Fruit fly (Drosophila melanogaster) whole organism, embryonic: ENCODE data around the gene RanGAP.

Experiments
- Ada2b ChIP-seq: fragments of 200-800 bp; sonication (Bioruptor generic); IDR thresholded peaks from 2 replicates; pipeline ENCODE4 v1.3.6; 2022; ENCODE audit warnings: missing biosample characterization, missing genetic modification characterization
- Blimp-1 ChIP-seq: fragments of 200-800 bp; sonication (Bioruptor generic); optimal IDR thresholded peaks from 3 replicates; lab custom pipeline; 2018; ENCODE audit warnings: missing biosample characterization, missing genetic modification characterization, mild to moderate bottlenecking, moderate library complexity, missing genetic modification reagents
- CG10431 ChIP-seq: fragments of 200-800 bp; sonication (Bioruptor generic); optimal IDR thresholded peaks from 3 replicates; lab custom pipeline; 2018; ENCODE audit warnings: missing biosample characterization, mild to moderate bottlenecking, missing genetic modification characterization
- CG13287 ChIP-seq: fragments of 200-800 bp; sonication (Bioruptor generic); IDR thresholded peaks from 2 replicates; pipeline ENCODE4 v1.3.6; 2022; ENCODE audit warnings: missing biosample characterization, missing genetic modification characterization; ENCODE audit not compliant: partially characterized antibody
- CG14441 ChIP-seq: fragments of 200-800 bp; sonication (Bioruptor generic); IDR thresholded peaks from 2 replicates; pipeline ENCODE4 v1.3.6; 2022; ENCODE audit warnings: missing biosample characterization, missing genetic modification characterization
- CG15269 ChIP-seq: fragments of 200-800 bp; sonication (Bioruptor generic); optimal IDR thresholded peaks from 2 replicates; lab custom pipeline; 2018; ENCODE audit warnings: missing biosample characterization, mild to moderate bottlenecking, missing genetic modification characterization, moderate library complexity
- CG18599 ChIP-seq: fragments of 200-800 bp; sonication (Bioruptor generic); optimal IDR thresholded peaks from 3 replicates; lab custom pipeline; 2017; ENCODE audit warnings: missing biosample characterization, missing genetic modification characterization, mild to moderate bottlenecking, moderate library complexity, missing genetic modification reagents
- CG2116 ChIP-seq: fragments of 200-800 bp; sonication (Bioruptor generic); optimal IDR thresholded peaks from 3 replicates; lab custom pipeline; 2018; ENCODE audit warnings: missing biosample characterization, mild to moderate bottlenecking, missing genetic modification characterization
- CG2120 ChIP-seq: fragments of 200-800 bp; sonication (Bioruptor generic); optimal IDR thresholded peaks from 3 replicates; lab custom pipeline; 2016; ENCODE audit warnings: missing biosample characterization, missing genetic modification characterization
- CG4360 ChIP-seq: fragments of 200-800 bp; sonication (Bioruptor generic); IDR thresholded peaks from 2 replicates; pipeline ENCODE4 v1.3.6; 2022; ENCODE audit warnings: missing biosample characterization, missing genetic modification characterization
- CG8478 ChIP-seq: fragments of >200 bp; optimal IDR thresholded peaks from 2 replicates; lab custom pipeline; 2018
- CG9437 ChIP-seq: fragments of 200-800 bp; sonication (Bioruptor generic); optimal IDR thresholded peaks from 2 replicates; lab custom pipeline; 2018; ENCODE audit warnings: missing biosample characterization, mild to moderate bottlenecking, missing genetic modification characterization
- Chrac-16 ChIP-seq: fragments of 200-800 bp; sonication (Bioruptor generic); optimal IDR thresholded peaks from 3 replicates; lab custom pipeline; 2016; ENCODE audit warnings: missing biosample characterization, missing genetic modification characterization
- Dbx ChIP-seq: fragments of 200-800 bp; sonication (Bioruptor generic); IDR thresholded peaks from 3 replicates; pipeline ENCODE4 v1.3.6; 2022; ENCODE audit warnings: missing biosample characterization, missing genetic modification characterization
- Elba2 ChIP-seq: fragments of 200-800 bp; sonication (Bioruptor generic); optimal IDR thresholded peaks from 3 replicates; lab custom pipeline; 2016; ENCODE audit warnings: missing biosample characterization, missing genetic modification characterization
- Ets65A ChIP-seq: fragments of 200-800 bp; sonication (Bioruptor generic); peaks from one replicate; lab custom pipeline; 2016; ENCODE audit warnings: missing biosample characterization, missing genetic modification characterization
- HLHmδ ChIP-seq: fragments of 200-800 bp; sonication (Bioruptor generic); optimal IDR thresholded peaks from 2 replicates; lab custom pipeline; 2018; ENCODE audit warnings: missing biosample characterization, mild to moderate bottlenecking, missing genetic modification characterization, moderate library complexity
- Lim3 ChIP-seq: fragments of 200-800 bp; sonication (Bioruptor generic); IDR thresholded peaks from 2 replicates; pipeline ENCODE4 v1.3.6; 2022; ENCODE audit warnings: missing biosample characterization, missing genetic modification characterization
- Lpt ChIP-seq: fragments of >200 bp; optimal IDR thresholded peaks from 2 replicates; lab custom pipeline; 2018; ENCODE audit warnings: missing biosample characterization, missing genetic modification characterization
- MBD-R2 ChIP-seq: fragments of 200-800 bp; sonication (Bioruptor generic); IDR thresholded peaks from 2 replicates; pipeline ENCODE4 v1.3.6; 2022; ENCODE audit warnings: missing biosample characterization, missing genetic modification characterization
- Med ChIP-seq: fragments of 200-800 bp; sonication (Bioruptor generic); peaks from one replicate; lab custom pipeline; 2016; ENCODE audit warnings: missing biosample characterization, missing genetic modification characterization, mild to moderate bottlenecking, inconsistent platforms, moderate library complexity
- Meics ChIP-seq: fragments of 200-800 bp; sonication (Bioruptor generic); optimal IDR thresholded peaks from 2 replicates; lab custom pipeline; 2017; ENCODE audit warnings: missing biosample characterization, mild to moderate bottlenecking, missing genetic modification characterization
- Mrtf ChIP-seq: fragments of 200-800 bp; sonication (Bioruptor generic); IDR thresholded peaks from 3 replicates; pipeline ENCODE4 v1.3.6; 2022; ENCODE audit warnings: missing biosample characterization, missing genetic modification characterization
- Myb ChIP-seq: fragments of 200-800 bp; sonication (Bioruptor generic); optimal IDR thresholded peaks from 2 replicates; lab custom pipeline; 2016; ENCODE audit warnings: missing biosample characterization, missing genetic modification characterization
- Oli ChIP-seq: fragments of 200-800 bp; sonication (Bioruptor generic); optimal IDR thresholded peaks from 2 replicates; lab custom pipeline; 2018; ENCODE audit warnings: missing biosample characterization, mild to moderate bottlenecking, missing genetic modification characterization, moderate library complexity
- Side ChIP-seq: fragments of 200-800 bp; sonication (Bioruptor generic); optimal IDR thresholded peaks from 2 replicates; lab custom pipeline; 2016; ENCODE audit warnings: missing biosample characterization, missing genetic modification characterization
- Sox102F ChIP-seq: fragments of 200-800 bp; sonication (Bioruptor generic); optimal IDR thresholded peaks from 2 replicates; lab custom pipeline; 2018; ENCODE audit warnings: missing biosample characterization, mild to moderate bottlenecking, missing genetic modification characterization, moderate library complexity
- Trl ChIP-seq, 3 experiments: fragments of >200 bp in 2 of 3; fragments of 200-800 bp in 1 of 3; sonication (Bioruptor generic) in 1 of 3; optimal IDR thresholded peaks; 2 replicates in 1 of 3; 3 replicates in 2 of 3; lab custom pipeline; 2016 to 2017; ENCODE audit warnings: missing biosample characterization in 1 of 3, missing genetic modification characterization in 1 of 3
- Xbp1 ChIP-seq: fragments of 200-800 bp; sonication (Bioruptor generic); optimal IDR thresholded peaks from 3 replicates; lab custom pipeline; 2016; ENCODE audit warnings: missing biosample characterization, mild to moderate bottlenecking, missing genetic modification characterization
- amos ChIP-seq: fragments of 200-800 bp; sonication (Bioruptor generic); IDR thresholded peaks from 2 replicates; pipeline ENCODE4 v1.3.6; 2022; ENCODE audit warnings: missing biosample characterization, missing genetic modification characterization; ENCODE audit not compliant: partially characterized antibody
- cato ChIP-seq: fragments of 200-800 bp; sonication (Bioruptor generic); optimal IDR thresholded peaks from 2 replicates; lab custom pipeline; 2016; ENCODE audit warnings: missing biosample characterization, missing genetic modification characterization, borderline replicate concordance
- cwo ChIP-seq: fragments of 200-800 bp; sonication (Bioruptor generic); optimal IDR thresholded peaks from 3 replicates; lab custom pipeline; 2017; ENCODE audit warnings: missing biosample characterization, missing genetic modification characterization, mild to moderate bottlenecking, moderate library complexity, missing genetic modification reagents
- gsb-n ChIP-seq: fragments of 200-800 bp; sonication (Bioruptor generic); optimal IDR thresholded peaks from 3 replicates; lab custom pipeline; 2018; ENCODE audit warnings: missing biosample characterization, mild to moderate bottlenecking, missing genetic modification characterization
- hkb ChIP-seq, 2 experiments: fragments of 200-800 bp in 1 of 2; fragments of >200 bp in 1 of 2; sonication (Bioruptor generic) in 1 of 2; IDR thresholded peaks in 1 of 2; optimal IDR thresholded peaks in 1 of 2; 2 replicates each; pipeline versions ENCODE4 v1.3.6 to Lab custom; 2017 to 2022; ENCODE audit warnings: missing biosample characterization in 1 of 2, missing genetic modification characterization in 1 of 2
- jing ChIP-seq: fragments of 200-800 bp; sonication (Bioruptor generic); optimal IDR thresholded peaks from 2 replicates; lab custom pipeline; 2018; ENCODE audit warnings: missing biosample characterization, mild to moderate bottlenecking, missing genetic modification characterization
- lmd ChIP-seq: fragments of 200-800 bp; sonication (Bioruptor generic); IDR thresholded peaks from 2 replicates; pipeline ENCODE4 v1.3.6; 2022; ENCODE audit warnings: missing biosample characterization, missing genetic modification characterization
- mirr ChIP-seq: fragments of 200-800 bp; sonication (Bioruptor generic); optimal IDR thresholded peaks from 3 replicates; lab custom pipeline; 2018; ENCODE audit warnings: missing biosample characterization, mild to moderate bottlenecking, missing genetic modification characterization
- onecut ChIP-seq: fragments of 200-800 bp; sonication (Bioruptor generic); IDR thresholded peaks from 2 replicates; pipeline ENCODE4 v1.3.6; 2022; ENCODE audit warnings: missing biosample characterization, missing genetic modification characterization
- pan ChIP-seq, 4 experiments: fragments of >200 bp in 3 of 4; fragments of 200-800 bp in 1 of 4; sonication (Bioruptor generic) in 1 of 4; optimal IDR thresholded peaks in 3 of 4; IDR thresholded peaks in 1 of 4; 2 replicates each; pipeline versions ENCODE4 v1.3.6 to Lab custom; 2017 to 2022; ENCODE audit warnings: missing biosample characterization in 2 of 4, missing genetic modification characterization in 2 of 4, mixed read lengths in 1 of 4
- ro ChIP-seq: fragments of 200-800 bp; sonication (Bioruptor generic); IDR thresholded peaks from 2 replicates; pipeline ENCODE4 v1.3.6; 2022; ENCODE audit warnings: missing biosample characterization, missing genetic modification characterization
- sisA ChIP-seq: fragments of 200-800 bp; sonication (Bioruptor generic); IDR thresholded peaks from 2 replicates; pipeline ENCODE4 v1.3.6; 2022; ENCODE audit warnings: missing biosample characterization, missing genetic modification characterization
- slbo ChIP-seq: fragments of 200-800 bp; sonication (Bioruptor generic); IDR thresholded peaks from 2 replicates; pipeline ENCODE4 v1.3.6; 2022; ENCODE audit warnings: missing biosample characterization, missing genetic modification characterization
- so ChIP-seq: fragments of 200-800 bp; sonication (Bioruptor generic); IDR thresholded peaks from 3 replicates; pipeline ENCODE4 v1.3.6; 2022; ENCODE audit warnings: missing biosample characterization, missing genetic modification characterization
- sqz ChIP-seq: fragments of 200-800 bp; sonication (Bioruptor generic); optimal IDR thresholded peaks from 3 replicates; lab custom pipeline; 2018; ENCODE audit warnings: missing biosample characterization, mild to moderate bottlenecking, missing genetic modification characterization
- vnd ChIP-seq: fragments of 200-800 bp; sonication (Bioruptor generic); IDR thresholded peaks from 3 replicates; pipeline ENCODE4 v1.3.6; 2022; ENCODE audit warnings: missing biosample characterization, missing genetic modification characterization; ENCODE audit not compliant: partially characterized antibody
- wor ChIP-seq: fragments of 200-800 bp; sonication (Bioruptor generic); IDR thresholded peaks from 2 replicates; pipeline ENCODE4 v1.3.6; 2022; ENCODE audit warnings: missing biosample characterization, missing genetic modification characterization

The RanGAP gene

dm6 chr2L:19444734-19445140 lies 3.0 kb downstream of the RanGAP start, which contains the start of gene Hs2st (continued):
- TF ChIP-seq Oli (tag; lab: Kevin White, UChicago) (peak; percentile 85), hkb (optimal IDR thresholded peaks at IDR 0.05; lab: Kevin White, UChicago) (peak; percentile 97), hkb (GFP tag; IDR thresholded peaks at IDR 0.05; lab: Robert Waterston, UW) (peak; percentile 82), CG2116 (peak; percentile 89), CG8478 (lab: Kevin White, UChicago) (no peak), Myb (peak; percentile 85), CG9437 (GFP tag; lab: Kevin White, UChicago) (peak; percentile 69), cwo (GFP tag; lab: Kevin White, UChicago) (peak; percentile 75), Lpt (GFP tag; lab: Kevin White, UChicago) (no peak), mirr (GFP tag; lab: Kevin White, UChicago) (peak; percentile 79), wor (GFP tag; lab: Robert Waterston, UW) (peak; percentile 89), amos (GFP tag; lab: Robert Waterston, UW) (peak; percentile 42; the same call in 1 of the 2 replicates), CG4360 (GFP tag; lab: Robert Waterston, UW) (no peak), cato (GFP tag; lab: Kevin White, UChicago) (peak; percentile 94), gsb-n (tag; lab: Kevin White, UChicago) (no peak), vnd (GFP tag; lab: Robert Waterston, UW) (peak; percentile 24; the same call in 1 of the 3 replicates), Mrtf (GFP tag; lab: Robert Waterston, UW) (peak; percentile 86), ro (peak; percentile 70)
- TF ChIP-seq, all 482 proteins: peak for 429

- peak; percentile 32 for TF ChIP-seq CG18599 (GFP tag; lab: Kevin White, UChicago)
- no peak for TF ChIP-seq pan (optimal IDR thresholded peaks at IDR 0.05; lab: Kevin White, UChicago)
- TF ChIP-seq pan (GFP tag; optimal IDR thresholded peaks at IDR 0.05 in 1 of 2, IDR thresholded peaks at IDR 0.05 in 1 of 2): peak in 1 of 2 experiments; percentile 26
- TF ChIP-seq Ets65A: peak; percentile 93
- no peak for TF ChIP-seq CG10431 (GFP tag; lab: Kevin White, UChicago)
- TF ChIP-seq Dbx (GFP tag; lab: Robert Waterston, UW): peak; percentile 36; the same call in 1 of the 3 replicates
- no peak for TF ChIP-seq Trl (optimal IDR thresholded peaks at IDR 0.05; lab: Kevin White, UChicago)
- peak; percentile 23 for TF ChIP-seq Trl (GFP tag; optimal IDR thresholded peaks at IDR 0.05; lab: Kevin White, UChicago)
- TF ChIP-seq HLHmδ (GFP tag; lab: Kevin White, UChicago): peak; percentile 15
- peak; percentile 56 for TF ChIP-seq CG14441
- no peak for TF ChIP-seq so (GFP tag; lab: Robert Waterston, UW)
- TF ChIP-seq Chrac-16: peak; percentile 10
- peak; percentile 39 for TF ChIP-seq CG13287
- no peak for TF ChIP-seq hkb (optimal IDR thresholded peaks at IDR 0.05; lab: Kevin White, UChicago)
- peak; percentile 24; the same call in 1 of the 2 replicates for TF ChIP-seq hkb (GFP tag; IDR thresholded peaks at IDR 0.05; lab: Robert Waterston, UW)
- 0 out of 2 replicates have a peak, but pooled peaks have one; percentile 13 for TF ChIP-seq Ada2b
- peak; percentile 31 for TF ChIP-seq CG15269 (tag; lab: Kevin White, UChicago)
- peak; percentile 23 for TF ChIP-seq Meics (GFP tag; lab: Kevin White, UChicago)
- TF ChIP-seq lmd: peak; percentile 56; the same call in 1 of the 2 replicates
- no peak for TF ChIP-seq jing (GFP tag; lab: Kevin White, UChicago)
- TF ChIP-seq Elba2 (GFP tag; lab: Kevin White, UChicago): no peak
- TF ChIP-seq onecut: no peak
- TF ChIP-seq sqz (GFP tag; lab: Kevin White, UChicago): peak; percentile 80
- TF ChIP-seq MBD-R2 (GFP tag; lab: Robert Waterston, UW): peak; percentile 63
- TF ChIP-seq Blimp-1 (GFP tag; lab: Kevin White, UChicago): peak; percentile 4
- TF ChIP-seq slbo (GFP tag; lab: Robert Waterston, UW): peak; percentile 60
- peak; percentile 43 for TF ChIP-seq CG2120
- peak; percentile 63 for TF ChIP-seq Med
- no peak for TF ChIP-seq Side (GFP tag; lab: Kevin White, UChicago)
- TF ChIP-seq Xbp1 (GFP tag; lab: Kevin White, UChicago): peak; percentile 5
- TF ChIP-seq sisA (GFP tag; lab: Robert Waterston, UW): peak; percentile 56
- TF ChIP-seq Sox102F (GFP tag; lab: Kevin White, UChicago): peak; percentile 24
- peak; percentile 14; the same call in 1 of the 2 replicates for TF ChIP-seq Lim3
These were observed 11.0 kb downstream of the RanGAP start for dm6 chr2L:19452535-19453317.
